Worm (Caenorhabditis elegans) whole organism, late embryonic: ENCODE results near the gene M04D8.8.

ENCODE experiments used
- C38D4.7 ChIP-seq: fragments of 200-800 bp; sonication (Bioruptor generic); optimal IDR thresholded peaks from 2 replicates; lab custom pipeline; 2018; ENCODE audit warnings: mild to moderate bottlenecking, missing genetic modification characterization, moderate library complexity, missing compliant biosample characterization
- F13H6.1 ChIP-seq: sonication (generic microtip); optimal IDR thresholded peaks from 2 replicates; lab custom pipeline; 2016; ENCODE audit warnings: missing genetic modification characterization, missing compliant biosample characterization
- K02D7.2 ChIP-seq: sonication (generic microtip); optimal IDR thresholded peaks from 2 replicates; lab custom pipeline; 2017; ENCODE audit warnings: mild to moderate bottlenecking, missing genetic modification characterization, missing compliant biosample characterization
- K09A11.1 ChIP-seq: sonication (generic microtip); optimal IDR thresholded peaks from 2 replicates; lab custom pipeline; 2017; ENCODE audit warnings: antibody characterized with exemption, mild to moderate bottlenecking, missing genetic modification characterization, missing compliant biosample characterization; ENCODE audit not compliant: insufficient read depth
- ahr-1 ChIP-seq: sonication (generic microtip); optimal IDR thresholded peaks from 2 replicates; lab custom pipeline; 2016; ENCODE audit warnings: missing genetic modification characterization, missing compliant biosample characterization
- ama-1 ChIP-seq: fragments of 150-350 bp; optimal IDR thresholded peaks from 2 replicates; lab custom pipeline; 2014
- ceh-19 ChIP-seq: fragments of 200-800 bp; sonication (Bioruptor generic); optimal IDR thresholded peaks from 2 replicates; lab custom pipeline; 2018; ENCODE audit warnings: mild to moderate bottlenecking, missing genetic modification characterization, missing compliant biosample characterization
- ceh-2 ChIP-seq: sonication (generic microtip); optimal IDR thresholded peaks from 2 replicates; lab custom pipeline; 2016; ENCODE audit warnings: missing genotype, missing genetic modification characterization, missing compliant biosample characterization
- ceh-31 ChIP-seq: sonication (generic microtip); optimal IDR thresholded peaks from 2 replicates; lab custom pipeline; 2016; ENCODE audit warnings: missing genetic modification characterization, missing compliant biosample characterization
- ceh-34 ChIP-seq: sonication (generic microtip); optimal IDR thresholded peaks from 2 replicates; lab custom pipeline; 2016; ENCODE audit warnings: mild to moderate bottlenecking, missing genetic modification characterization, missing compliant biosample characterization
- ceh-45 ChIP-seq: fragments of 200-800 bp; sonication (Bioruptor generic); IDR thresholded peaks from 2 replicates; pipeline ENCODE4 v1.3.6; 2022; ENCODE audit warnings: missing genetic modification reagents, missing genetic modification characterization, missing compliant biosample characterization
- ceh-48 ChIP-seq: sonication (generic microtip); optimal IDR thresholded peaks from 2 replicates; lab custom pipeline; 2016; ENCODE audit warnings: missing genetic modification characterization, inconsistent platforms, missing compliant biosample characterization
- che-1 ChIP-seq: sonication (generic microtip); optimal IDR thresholded peaks from 2 replicates; lab custom pipeline; 2016; ENCODE audit warnings: mild to moderate bottlenecking, missing genetic modification characterization, missing compliant biosample characterization
- dmd-4 ChIP-seq: sonication (generic microtip); optimal IDR thresholded peaks from 2 replicates; lab custom pipeline; 2016; ENCODE audit warnings: borderline replicate concordance, missing genetic modification characterization, missing compliant biosample characterization
- elt-4 ChIP-seq: sonication (generic microtip); optimal IDR thresholded peaks from 2 replicates; lab custom pipeline; 2016; ENCODE audit warnings: missing genetic modification characterization, missing compliant biosample characterization
- ets-4 ChIP-seq: sonication (generic microtip); optimal IDR thresholded peaks from 2 replicates; lab custom pipeline; 2016; ENCODE audit warnings: missing genetic modification characterization, missing compliant biosample characterization
- fkh-10 ChIP-seq: fragments of 150-350 bp; optimal IDR thresholded peaks from 2 replicates; lab custom pipeline; 2014; ENCODE audit warnings: missing biosample characterization, missing genetic modification reagents, missing genetic modification characterization
- fkh-6 ChIP-seq: sonication (generic microtip); optimal IDR thresholded peaks from 2 replicates; lab custom pipeline; 2016; ENCODE audit warnings: missing genetic modification characterization, missing compliant biosample characterization
- gmeb-2 ChIP-seq: sonication (generic microtip); optimal IDR thresholded peaks from 2 replicates; lab custom pipeline; 2016; ENCODE audit warnings: missing genetic modification characterization, inconsistent platforms, missing compliant biosample characterization
- hlh-15 ChIP-seq: sonication (generic microtip); optimal IDR thresholded peaks from 2 replicates; lab custom pipeline; 2016; ENCODE audit warnings: missing genetic modification characterization, missing compliant biosample characterization
- hlh-30 ChIP-seq: sonication (generic microtip); optimal IDR thresholded peaks from 2 replicates; lab custom pipeline; 2017; ENCODE audit warnings: antibody characterized with exemption, missing genetic modification characterization, missing compliant biosample characterization; ENCODE audit not compliant: insufficient read depth
- hlh-6 ChIP-seq: sonication (generic microtip); optimal IDR thresholded peaks from 2 replicates; lab custom pipeline; 2016; ENCODE audit warnings: missing genotype, missing genetic modification characterization, missing compliant biosample characterization
- hlh-8 ChIP-seq: sonication (generic microtip); optimal IDR thresholded peaks from 2 replicates; lab custom pipeline; 2016; ENCODE audit warnings: missing genotype, missing genetic modification characterization, missing compliant biosample characterization
- lin-11 ChIP-seq: fragments of 200-800 bp; sonication (Bioruptor generic); optimal IDR thresholded peaks from 2 replicates; lab custom pipeline; 2018; ENCODE audit warnings: mild to moderate bottlenecking, missing genetic modification characterization, missing compliant biosample characterization
- madf-2 ChIP-seq: sonication (generic microtip); optimal IDR thresholded peaks from 2 replicates; lab custom pipeline; 2017; ENCODE audit warnings: missing genetic modification characterization, missing compliant biosample characterization
- nfya-1 ChIP-seq: sonication (generic microtip); optimal IDR thresholded peaks from 2 replicates; lab custom pipeline; 2017; ENCODE audit warnings: missing genetic modification characterization, mild to moderate bottlenecking, missing compliant biosample characterization, antibody characterized with exemption, moderate library complexity
- nhr-11 ChIP-seq: fragments of 150-350 bp; optimal IDR thresholded peaks from 2 replicates; lab custom pipeline; 2014; ENCODE audit warnings: missing biosample characterization, missing genetic modification characterization
- nhr-232 ChIP-seq: sonication (generic microtip); optimal IDR thresholded peaks from 2 replicates; lab custom pipeline; 2016; ENCODE audit warnings: missing genetic modification characterization, missing compliant biosample characterization
- odd-2 ChIP-seq: sonication (generic microtip); optimal IDR thresholded peaks from 2 replicates; lab custom pipeline; 2017; ENCODE audit warnings: antibody characterized with exemption, mild to moderate bottlenecking, missing genetic modification characterization, missing compliant biosample characterization
- pag-3 ChIP-seq: sonication (generic microtip); optimal IDR thresholded peaks from 2 replicates; lab custom pipeline; 2016; ENCODE audit warnings: missing compliant biosample characterization, missing genetic modification characterization, borderline replicate concordance
- pat-9 ChIP-seq: fragments of 200-800 bp; sonication (Bioruptor generic); optimal IDR thresholded peaks from 2 replicates; lab custom pipeline; 2018; ENCODE audit warnings: mild to moderate bottlenecking, missing genetic modification characterization, moderate library complexity, missing compliant biosample characterization
- pha-2 ChIP-seq: sonication (generic microtip); optimal IDR thresholded peaks from 2 replicates; lab custom pipeline; 2017; ENCODE audit warnings: mild to moderate bottlenecking, missing genetic modification characterization, missing compliant biosample characterization
- pqm-1 ChIP-seq: sonication (generic microtip); optimal IDR thresholded peaks from 2 replicates; lab custom pipeline; 2016; ENCODE audit warnings: missing genetic modification characterization, missing compliant biosample characterization
- pros-1 ChIP-seq: fragments of 150-350 bp; optimal IDR thresholded peaks from 2 replicates; lab custom pipeline; 2014; ENCODE audit warnings: missing biosample characterization, missing genetic modification reagents, missing genetic modification characterization
- ref-2 ChIP-seq: sonication (generic microtip); optimal IDR thresholded peaks from 2 replicates; lab custom pipeline; 2016; ENCODE audit warnings: missing genetic modification characterization, missing compliant biosample characterization
- syd-9 ChIP-seq: sonication (generic microtip); optimal IDR thresholded peaks from 2 replicates; lab custom pipeline; 2016; ENCODE audit warnings: mild to moderate bottlenecking, missing genetic modification characterization, moderate library complexity, missing compliant biosample characterization
- tbx-2 ChIP-seq: sonication (generic microtip); optimal IDR thresholded peaks from 2 replicates; lab custom pipeline; 2016; ENCODE audit warnings: missing genetic modification characterization, missing compliant biosample characterization
- unc-3 ChIP-seq, 2 experiments: fragments of 200-800 bp in 1 of 2; sonication (Bioruptor generic) in 1 of 2; sonication (generic microtip) in 1 of 2; conservative IDR thresholded peaks in 1 of 2; optimal IDR thresholded peaks in 1 of 2; 2 replicates each; pipeline versions ENCODE4 v1.3.6 to Lab custom; 2016 to 2022; ENCODE audit warnings: missing compliant biosample characterization in 2 of 2, missing genetic modification characterization in 2 of 2, missing genetic modification reagents in 1 of 2
- unc-42 ChIP-seq: sonication (generic microtip); optimal IDR thresholded peaks from 2 replicates; lab custom pipeline; 2016; ENCODE audit warnings: missing genotype, missing genetic modification characterization, missing compliant biosample characterization
- unc-55 ChIP-seq: sonication (generic microtip); optimal IDR thresholded peaks from 2 replicates; lab custom pipeline; 2017; ENCODE audit warnings: missing biosample characterization, missing genetic modification reagents, missing genetic modification characterization
- ztf-16 ChIP-seq: sonication (generic microtip); optimal IDR thresholded peaks from 2 replicates; lab custom pipeline; 2017; ENCODE audit warnings: missing genetic modification characterization, missing compliant biosample characterization

Gene M04D8.8

ce11 chrIII:10069278-10069677 lies 35.3 kb downstream of the M04D8.8 start, which contains the start of gene T16G12.6:
Gene T16G12.6 (plus strand): TSS chrIII:10069578.
- no peak for TF ChIP-seq ceh-48 (tag; lab: Kevin White, UChicago)
- no peak for TF ChIP-seq fkh-10 (GFP tag; lab: Kevin White, UChicago)
- TF ChIP-seq ceh-31 (tag; lab: Kevin White, UChicago) = no peak
- no peak for TF ChIP-seq tbx-2 (tag; lab: Kevin White, UChicago)
- no peak for TF ChIP-seq odd-2 (tag; lab: Kevin White, UChicago)
- TF ChIP-seq, all 69 proteins: peak for 0

- TF ChIP-seq nfya-1 = peak; percentile 87
- no peak for TF ChIP-seq ref-2
Observed at ce11 chrIII:10076042-10076441, 42.1 kb downstream of the M04D8.8 start.

- TF ChIP-seq hlh-30 (tag; lab: Kevin White, UChicago) (no peak), gmeb-2 (tag; lab: Kevin White, UChicago) (no peak), unc-55 (no peak), syd-9 (tag; lab: Kevin White, UChicago) (no peak), ama-1 (lab: Kevin White, UChicago) (no peak), elt-4 (tag; lab: Kevin White, UChicago) (no peak), ceh-48 (tag; lab: Kevin White, UChicago) (no peak), hlh-15 (no peak), ceh-34 (tag; lab: Kevin White, UChicago) (no peak), ceh-31 (tag; lab: Kevin White, UChicago) (no peak), K09A11.1 (tag; lab: Kevin White, UChicago) (no peak), pros-1 (no peak), nhr-232 (tag; lab: Kevin White, UChicago) (no peak), K02D7.2 (tag; lab: Kevin White, UChicago) (no peak), ets-4 (tag; lab: Kevin White, UChicago) (no peak), hlh-8 (no peak), fkh-6 (tag; lab: Kevin White, UChicago) (no peak), pqm-1 (tag; lab: Kevin White, UChicago) (no peak)
Observed at ce11 chrIII:10078151-10078550, 44.2 kb downstream of the M04D8.8 start, which contains the start of gene T16G12.9. Gene T16G12.9 (minus strand): TSS chrIII:10078251.

ce11 chrIII:10078784-10079183 lies 44.8 kb downstream of the M04D8.8 start:
- no peak for TF ChIP-seq F13H6.1
- no peak for TF ChIP-seq pat-9
- no peak for TF ChIP-seq madf-2
- no peak for TF ChIP-seq hlh-30 (tag; lab: Kevin White, UChicago)
- TF ChIP-seq pha-2 (tag; lab: Kevin White, UChicago) = no peak
- TF ChIP-seq hlh-8 = no peak
- TF ChIP-seq nhr-232 (tag; lab: Kevin White, UChicago) = no peak
- TF ChIP-seq C38D4.7 (GFP tag; lab: Kevin White, UChicago) = no peak
- no peak for TF ChIP-seq pros-1
- TF ChIP-seq unc-55 = no peak
- no peak for TF ChIP-seq hlh-15
- TF ChIP-seq pag-3 = no peak
- no peak for TF ChIP-seq syd-9 (tag; lab: Kevin White, UChicago)
- TF ChIP-seq ztf-16 (tag; lab: Kevin White, UChicago) = no peak
- TF ChIP-seq ceh-2 (tag; lab: Kevin White, UChicago) = no peak

ce11 chrIII:10083242-10083641 lies 49.3 kb downstream of the M04D8.8 start, which contains the start of gene T16H12.3:
Gene T16H12.3 (minus strand): TSS chrIII:10083292.
- TF ChIP-seq che-1 (tag; lab: Kevin White, UChicago) (no peak), C38D4.7 (GFP tag; lab: Kevin White, UChicago) (no peak), ceh-19 (GFP tag; lab: Kevin White, UChicago) (no peak), tbx-2 (tag; lab: Kevin White, UChicago) (no peak), ceh-45 (GFP tag; lab: Robert Waterston, UW) (no peak), lin-11 (tag; lab: Kevin White, UChicago) (no peak), fkh-6 (tag; lab: Kevin White, UChicago) (no peak), unc-42 (tag; lab: Kevin White, UChicago) (no peak), K09A11.1 (tag; lab: Kevin White, UChicago) (no peak), unc-3 (GFP tag; conservative IDR thresholded peaks at IDR 0.05; lab: Robert Waterston, UW) (no peak), unc-3 (tag; optimal IDR thresholded peaks at IDR 0.05; lab: Kevin White, UChicago) (no peak), nhr-11 (no peak), dmd-4 (tag; lab: Kevin White, UChicago) (no peak), ahr-1 (no peak), hlh-6 (tag; lab: Kevin White, UChicago) (no peak), odd-2 (tag; lab: Kevin White, UChicago) (no peak)
